Fruit fly (Drosophila melanogaster) Kc167 (cell line): ENCODE results near the gene Prp31.

ENCODE experiments used
- Myc ChIP-seq: fragments of >200 bp; optimal IDR thresholded peaks from 2 replicates; lab custom pipeline; 2017; ENCODE audit warnings: missing external identifiers
- h ChIP-seq: fragments of >200 bp; optimal IDR thresholded peaks from 3 replicates; lab custom pipeline; 2018; ENCODE audit warnings: missing external identifiers
- insv ChIP-seq: fragments of >200 bp; optimal IDR thresholded peaks from 3 replicates; lab custom pipeline; 2018; ENCODE audit warnings: missing external identifiers
- psq ChIP-seq: fragments of >200 bp; optimal IDR thresholded peaks from 2 replicates; lab custom pipeline; 2017; ENCODE audit warnings: missing external identifiers

- TF ChIP-seq Myc (lab: Kevin White, UChicago) (no peak), h (lab: Kevin White, UChicago) (no peak), insv (lab: Kevin White, UChicago) (no peak), psq (lab: Kevin White, UChicago) (no peak)
These were observed 30.8 kb downstream of the Prp31 start for dm6 chr3L:15189707-15190106.
